Worm (Caenorhabditis elegans) whole organism, mixed stage, embryonic: ENCODE results near the gene tif-1A.
A peak's percentile ranks its signal among the peaks of the same experiment; 100 is the strongest.

Source experiments
- bed-3 ChIP-seq: fragments of 200-800 bp; sonication (Bioruptor generic); optimal IDR thresholded peaks from 3 replicates; lab custom pipeline; 2018; ENCODE audit warnings: mild to moderate bottlenecking, missing genetic modification characterization, moderate library complexity, missing compliant biosample characterization
- blmp-1 ChIP-seq: fragments of 150-350 bp; optimal IDR thresholded peaks from 2 replicates; lab custom pipeline; 2014; ENCODE audit warnings: missing biosample characterization, missing genetic modification characterization
- ceh-39 ChIP-seq: fragments of 150-350 bp; optimal IDR thresholded peaks from 2 replicates; lab custom pipeline; 2014; ENCODE audit warnings: missing biosample characterization, missing genetic modification characterization
- ceh-83 ChIP-seq: fragments of 200-800 bp; sonication (Bioruptor generic); optimal IDR thresholded peaks from 2 replicates; lab custom pipeline; 2018; ENCODE audit warnings: mild to moderate bottlenecking, missing genetic modification characterization, missing compliant biosample characterization
- ces-1 ChIP-seq: fragments of 150-350 bp; optimal IDR thresholded peaks from 2 replicates; lab custom pipeline; 2014; ENCODE audit warnings: missing biosample characterization, missing genetic modification reagents, missing genetic modification characterization
- drap-1 ChIP-seq: fragments of 200-800 bp; sonication (Bioruptor generic); optimal IDR thresholded peaks from 3 replicates; lab custom pipeline; 2018; ENCODE audit warnings: mild to moderate bottlenecking, missing genetic modification characterization, missing compliant biosample characterization
- elt-1 ChIP-seq: sonication (generic microtip); optimal IDR thresholded peaks from 2 replicates; lab custom pipeline; 2017; ENCODE audit warnings: missing genetic modification characterization, mild to moderate bottlenecking, missing compliant biosample characterization, antibody characterized with exemption, moderate library complexity, borderline replicate concordance; ENCODE audit not compliant: insufficient read depth
- elt-3 ChIP-seq: fragments of 150-350 bp; optimal IDR thresholded peaks from 2 replicates; lab custom pipeline; 2014; ENCODE audit warnings: missing biosample characterization, missing genetic modification characterization
- flh-1 ChIP-seq: fragments of 200-800 bp; sonication (Bioruptor generic); optimal IDR thresholded peaks from 2 replicates; lab custom pipeline; 2018; ENCODE audit warnings: mild to moderate bottlenecking, missing genetic modification characterization, moderate library complexity, missing compliant biosample characterization
- ham-2 ChIP-seq: fragments of 200-800 bp; sonication (Bioruptor generic); optimal IDR thresholded peaks from 2 replicates; lab custom pipeline; 2018; ENCODE audit warnings: mild to moderate bottlenecking, missing genetic modification characterization, missing compliant biosample characterization
- hlh-1 ChIP-seq: fragments of 150-350 bp; optimal IDR thresholded peaks from 2 replicates; lab custom pipeline; 2014; ENCODE audit warnings: missing biosample characterization, missing genetic modification reagents, missing genetic modification characterization
- lin-13 ChIP-seq: fragments of 150-350 bp; optimal IDR thresholded peaks from 2 replicates; lab custom pipeline; 2014; ENCODE audit warnings: missing biosample characterization, missing genetic modification characterization
- lin-32 ChIP-seq: fragments of 200-800 bp; sonication (Bioruptor generic); optimal IDR thresholded peaks from 2 replicates; lab custom pipeline; 2018; ENCODE audit warnings: mild to moderate bottlenecking, missing genetic modification characterization, missing compliant biosample characterization
- lsy-2 ChIP-seq: fragments of 150-350 bp; optimal IDR thresholded peaks from 2 replicates; lab custom pipeline; 2014; ENCODE audit warnings: missing biosample characterization, missing genetic modification characterization
- mab-5 ChIP-seq: fragments of 150-350 bp; optimal IDR thresholded peaks from 2 replicates; lab custom pipeline; 2014; ENCODE audit warnings: missing biosample characterization, missing genetic modification characterization
- mep-1 ChIP-seq: fragments of 150-350 bp; optimal IDR thresholded peaks from 2 replicates; lab custom pipeline; 2017; ENCODE audit warnings: missing biosample characterization, missing genetic modification reagents, missing genetic modification characterization, inconsistent platforms
- nhr-2 ChIP-seq: fragments of 150-350 bp; optimal IDR thresholded peaks from 2 replicates; lab custom pipeline; 2014; ENCODE audit warnings: missing biosample characterization, missing genetic modification characterization
- nhr-28 ChIP-seq: fragments of 150-350 bp; optimal IDR thresholded peaks from 2 replicates; lab custom pipeline; 2014; ENCODE audit warnings: missing biosample characterization, missing genetic modification characterization
- nhr-76 ChIP-seq: sonication (generic microtip); optimal IDR thresholded peaks from 2 replicates; lab custom pipeline; 2017; ENCODE audit warnings: missing biosample characterization, missing genetic modification characterization
- snpc-4 ChIP-seq: fragments of 150-350 bp; optimal IDR thresholded peaks from 2 replicates; lab custom pipeline; 2014; ENCODE audit warnings: missing biosample characterization, missing genetic modification characterization
- sptf-1 ChIP-seq: sonication (generic microtip); optimal IDR thresholded peaks from 2 replicates; lab custom pipeline; 2017; ENCODE audit warnings: mild to moderate bottlenecking, missing genetic modification characterization, moderate library complexity, missing compliant biosample characterization
- unc-120 ChIP-seq: sonication (generic microtip); optimal IDR thresholded peaks from 2 replicates; lab custom pipeline; 2017; ENCODE audit warnings: missing genetic modification characterization, missing compliant biosample characterization; ENCODE audit not compliant: poor library complexity, severe bottlenecking
- unc-39 ChIP-seq: fragments of 150-350 bp; optimal IDR thresholded peaks from 2 replicates; lab custom pipeline; 2014; ENCODE audit warnings: missing biosample characterization, missing genetic modification characterization
- unc-62 ChIP-seq: fragments of 150-350 bp; optimal IDR thresholded peaks from 2 replicates; lab custom pipeline; 2014; ENCODE audit warnings: missing biosample characterization, missing genetic modification reagents, missing genetic modification characterization
- zip-8 ChIP-seq: fragments of 150-350 bp; optimal IDR thresholded peaks from 2 replicates; lab custom pipeline; 2014; ENCODE audit warnings: missing biosample characterization, missing genetic modification characterization
- ztf-11 ChIP-seq: fragments of 150-350 bp; optimal IDR thresholded peaks from 2 replicates; lab custom pipeline; 2014; ENCODE audit warnings: missing biosample characterization, missing genetic modification characterization

Gene tif-1A

DNA sequence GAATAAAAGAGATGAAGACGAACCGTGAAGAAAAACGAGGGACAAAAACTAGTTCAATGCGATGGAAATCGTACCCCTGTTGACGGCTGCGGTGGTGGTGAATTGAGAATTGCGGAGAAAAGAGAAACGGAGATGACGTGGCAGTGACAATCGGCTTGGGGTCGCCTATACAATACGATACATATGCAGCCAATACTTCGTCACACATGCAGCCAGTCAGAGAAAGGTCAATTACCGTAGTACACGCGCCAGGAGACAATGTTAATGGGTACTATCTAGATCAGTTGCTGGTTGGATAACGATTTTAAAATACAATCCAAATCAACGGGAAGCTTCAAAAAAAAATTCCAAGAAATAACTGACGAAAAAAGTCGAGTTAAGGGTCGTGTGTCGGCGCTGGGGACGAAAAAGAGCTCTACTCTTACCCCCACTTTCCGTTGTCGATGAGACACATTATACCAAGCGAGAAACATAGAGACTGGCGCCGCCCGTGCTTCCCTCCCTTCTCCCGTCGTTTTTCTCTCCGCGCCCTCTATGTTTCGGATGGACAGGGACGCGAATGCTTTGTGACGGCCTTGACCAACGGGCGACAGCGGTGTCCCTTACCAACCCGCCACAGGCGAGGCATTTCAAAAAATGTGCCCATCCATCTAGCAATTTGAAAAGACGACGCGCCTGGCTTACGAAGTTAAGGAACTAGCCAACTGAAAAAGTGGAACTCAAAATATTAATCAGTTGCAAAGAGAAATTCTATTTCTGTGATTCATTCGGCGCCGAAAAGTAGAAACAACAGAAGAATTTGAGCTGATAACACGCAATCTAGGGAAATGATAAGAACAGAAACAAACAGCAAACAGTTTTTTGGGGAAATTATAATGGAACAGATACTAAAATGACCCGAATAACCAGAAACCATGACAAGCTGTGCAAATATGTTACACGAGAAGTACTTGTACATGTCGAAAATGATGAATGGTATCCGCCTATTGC is 15.0 kb upstream of the tif-1A start:
- TF ChIP-seq ham-2 (GFP tag; lab: Kevin White, UChicago) (peak; percentile 12), mep-1 (no peak), sptf-1 (tag; lab: Kevin White, UChicago) (no peak)

DNA sequence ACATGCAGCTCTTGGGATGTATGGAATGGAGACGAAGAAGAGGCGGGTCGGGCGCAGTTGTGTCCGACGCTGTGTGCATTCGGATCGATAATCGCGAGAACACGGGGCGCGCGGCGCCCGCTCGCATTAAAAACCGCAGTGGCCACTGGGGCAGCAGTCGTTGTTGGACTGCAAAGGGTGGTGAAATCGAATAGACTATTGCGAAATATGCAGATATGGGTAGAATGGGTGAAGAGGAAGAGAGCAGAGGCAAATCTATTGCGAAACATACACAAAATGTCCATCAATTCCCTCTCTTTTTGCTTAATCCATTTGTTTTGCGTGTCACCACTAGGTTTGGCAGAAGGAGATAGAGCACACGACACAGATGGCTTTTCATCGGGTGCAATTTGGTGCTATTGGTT is 14.2 kb upstream of the tif-1A start:
- TF ChIP-seq ces-1 (GFP tag; lab: Kevin White, UChicago) (peak; percentile 80), nhr-2 (no peak), flh-1 (no peak), lin-13 (peak; percentile 1), unc-39 (no peak), ham-2 (GFP tag; lab: Kevin White, UChicago) (no peak), sptf-1 (tag; lab: Kevin White, UChicago) (peak; percentile 34), snpc-4 (tag; lab: Kevin White, UChicago) (no peak), unc-62 (GFP tag; lab: Kevin White, UChicago) (peak; percentile 55), ceh-39 (tag; lab: Kevin White, UChicago) (no peak), hlh-1 (tag; lab: Kevin White, UChicago) (no peak), mab-5 (tag; lab: Kevin White, UChicago) (no peak)

DNA sequence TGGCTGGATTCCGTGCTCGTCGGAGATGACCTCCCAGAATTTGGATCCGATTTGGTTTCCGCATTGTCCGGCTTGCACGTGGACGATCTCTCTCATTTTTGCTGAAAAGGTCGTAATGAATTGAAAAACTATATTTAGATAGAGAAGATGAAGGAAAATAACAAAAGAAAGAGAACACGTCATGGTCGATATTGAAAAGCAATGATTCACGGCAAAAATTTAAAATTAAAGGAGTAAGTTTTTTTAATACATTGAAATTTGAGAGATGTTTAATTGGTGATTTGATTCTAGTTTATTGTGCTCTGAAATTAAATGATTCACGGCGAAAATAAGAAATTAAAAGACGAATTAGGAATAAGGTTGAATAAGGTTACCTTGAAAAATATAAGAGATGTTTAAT is 13.6 kb upstream of the tif-1A start, which contains the start of gene tbb-2:
Gene tbb-2 (minus strand): TSS at position 101 of the 400 bp plus-strand sequence.
- no peak for TF ChIP-seq unc-62 (GFP tag; lab: Kevin White, UChicago)
- no peak for TF ChIP-seq snpc-4 (tag; lab: Kevin White, UChicago)
- no peak for TF ChIP-seq lin-13
- no peak for TF ChIP-seq lsy-2 (tag; lab: Kevin White, UChicago)
- no peak for TF ChIP-seq ham-2 (GFP tag; lab: Kevin White, UChicago)
- no peak for TF ChIP-seq elt-1 (tag; lab: Kevin White, UChicago)
- TF ChIP-seq unc-39, result no peak
- TF ChIP-seq ztf-11 (tag; lab: Kevin White, UChicago), result no peak
- no peak for TF ChIP-seq unc-120 (tag; lab: Kevin White, UChicago)

DNA sequence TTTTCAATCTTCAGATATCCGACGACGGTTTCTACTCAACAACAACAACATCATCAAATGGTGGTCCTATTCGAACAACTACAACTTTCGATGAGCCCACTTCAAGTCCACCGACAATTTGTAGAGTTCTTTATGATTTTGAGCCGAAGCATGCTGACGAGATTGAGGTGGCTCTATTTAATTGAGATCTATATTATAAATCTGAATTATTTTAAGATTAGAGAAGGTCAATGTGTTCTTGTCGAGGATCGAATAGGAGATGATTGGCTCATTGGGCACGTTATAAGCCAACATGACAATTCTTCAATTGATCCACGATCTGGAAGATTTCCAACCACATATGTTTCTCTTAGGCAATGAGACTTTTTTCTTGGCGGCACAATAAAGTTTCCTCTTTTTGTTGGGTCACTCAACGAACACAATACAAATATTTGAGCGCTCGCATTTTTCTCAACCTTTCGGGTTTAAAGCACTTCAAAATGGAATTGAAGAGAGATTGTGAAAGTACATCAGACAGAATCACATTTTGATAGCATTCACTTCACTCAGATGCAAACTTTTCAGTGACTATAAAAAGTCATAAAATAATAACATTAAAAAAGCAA is 11.6 kb upstream of the tif-1A start:
- no peak for TF ChIP-seq bed-3 (GFP tag; lab: Kevin White, UChicago)
- no peak for TF ChIP-seq unc-62 (GFP tag; lab: Kevin White, UChicago)
- no peak for TF ChIP-seq zip-8 (tag; lab: Kevin White, UChicago)
- TF ChIP-seq blmp-1 (tag; lab: Kevin White, UChicago), result no peak
- TF ChIP-seq hlh-1 (tag; lab: Kevin White, UChicago), result no peak
- TF ChIP-seq nhr-2, result no peak
- TF ChIP-seq ztf-11 (tag; lab: Kevin White, UChicago), result no peak
- TF ChIP-seq flh-1, result no peak
- no peak for TF ChIP-seq drap-1

DNA sequence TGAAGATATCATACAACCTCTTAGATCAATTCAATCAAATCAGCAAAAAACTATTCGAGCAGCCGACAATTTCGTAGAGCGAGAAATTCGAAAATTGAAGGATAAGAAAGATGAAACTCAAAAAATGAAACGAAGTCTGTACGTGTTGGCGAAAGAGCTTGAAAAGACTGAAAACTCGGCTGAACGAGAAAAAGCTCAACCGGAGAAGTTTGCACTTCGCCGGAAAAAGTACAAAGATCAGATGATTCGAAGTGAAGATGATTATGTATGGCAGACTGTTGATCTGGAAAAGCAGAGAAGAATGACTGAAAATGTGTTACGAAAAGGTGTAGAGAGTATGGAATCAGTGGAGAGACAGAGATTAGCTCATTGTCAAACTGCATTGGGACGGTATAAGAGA is 9.1 kb upstream of the tif-1A start:
- TF ChIP-seq ham-2 (GFP tag; lab: Kevin White, UChicago) (no peak), lsy-2 (tag; lab: Kevin White, UChicago) (no peak), ces-1 (GFP tag; lab: Kevin White, UChicago) (no peak), nhr-2 (no peak), lin-32 (no peak), unc-120 (tag; lab: Kevin White, UChicago) (no peak), mab-5 (tag; lab: Kevin White, UChicago) (no peak), ceh-39 (tag; lab: Kevin White, UChicago) (no peak)

DNA sequence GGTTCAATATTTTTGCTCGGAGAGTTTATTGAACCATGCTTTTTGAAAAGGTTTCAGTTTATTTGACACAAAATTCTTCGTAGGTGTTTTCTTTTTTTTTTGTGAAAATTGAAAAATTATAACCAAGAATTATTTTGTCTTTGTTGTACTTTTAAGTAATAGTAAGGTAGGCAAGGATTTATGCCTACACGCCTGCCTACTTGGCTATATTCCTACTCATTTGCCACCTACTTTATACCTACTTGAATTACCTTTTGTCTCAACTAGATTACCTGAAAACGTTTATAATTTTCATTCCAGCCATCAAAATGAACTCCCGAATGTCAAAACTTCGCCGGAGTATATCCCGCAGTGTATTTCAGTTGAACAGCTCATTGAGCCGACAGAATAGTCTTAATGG is 8.1 kb upstream of the tif-1A start, which contains the start of gene C36E8.4:
Gene C36E8.4 (plus strand): TSS at position 301 of the 400 bp plus-strand sequence.
- TF ChIP-seq nhr-28 (tag; lab: Kevin White, UChicago) (no peak), mab-5 (tag; lab: Kevin White, UChicago) (no peak), hlh-1 (tag; lab: Kevin White, UChicago) (no peak), elt-3 (no peak), unc-39 (no peak), nhr-76 (tag; lab: Kevin White, UChicago) (no peak), ceh-83 (no peak), ceh-39 (tag; lab: Kevin White, UChicago) (no peak), lin-13 (no peak)
- TF ChIP-seq, all 35 proteins: peak for 0
